Worm (Caenorhabditis elegans): ENCODE results near the gene fbxa-118.

DNA sequence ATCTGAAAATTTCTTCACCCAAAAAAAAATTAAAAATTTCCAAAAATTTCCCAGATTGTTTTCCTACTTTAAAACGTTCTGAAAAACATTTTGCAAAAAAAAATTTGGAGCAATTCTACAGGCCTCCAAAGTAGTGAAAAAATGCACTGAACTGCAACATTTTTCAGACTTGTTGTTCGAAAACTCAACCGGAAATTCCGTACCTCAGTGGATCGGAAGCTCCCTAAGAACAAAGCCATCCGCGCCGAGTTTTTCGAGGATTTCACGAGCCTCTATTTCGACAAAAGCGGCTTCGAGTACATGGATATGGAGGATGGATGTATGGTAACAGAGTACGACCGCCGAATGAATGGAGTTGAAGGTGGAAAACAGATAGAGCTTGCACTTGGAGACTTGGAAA is 39.0 kb downstream of the fbxa-118 start, which contains the start of gene fbxa-131:
- TF ChIP-seq sem-2 (GFP tag; optimal IDR thresholded peaks at IDR 0.05) (no peak), blmp-1 (tag; optimal IDR thresholded peaks at IDR 0.05) (no peak)
